Worm (Caenorhabditis elegans) whole organism, young adult: ENCODE data around the gene B0250.5.

Experiments
- Y67H2A.10 ChIP-seq: fragments of 200-800 bp; sonication (Bioruptor generic); conservative IDR thresholded peaks from 2 replicates; pipeline ENCODE4 v1.3.6; 2022; ENCODE audit warnings: missing genetic modification reagents, missing genetic modification characterization, missing compliant biosample characterization
- ama-1 ChIP-seq, 3 experiments: fragments of 150-350 bp in 1 of 3; sonication (generic microtip) in 2 of 3; optimal IDR thresholded peaks; 2 replicates each; lab custom pipeline; 2014 to 2018; ENCODE audit warnings: missing biosample characterization in 2 of 3, missing genetic modification characterization in 2 of 3, missing genetic modification reagents in 2 of 3
- aptf-3 ChIP-seq: fragments of 200-800 bp; sonication (Bioruptor generic); IDR thresholded peaks from 2 replicates; pipeline ENCODE4 v1.3.6; 2022; ENCODE audit warnings: missing genetic modification characterization, missing compliant biosample characterization
- hsf-1 ChIP-seq: fragments of 200-800 bp; sonication (Bioruptor generic); IDR thresholded peaks from 2 replicates; pipeline ENCODE4 v1.3.6; 2022; ENCODE audit warnings: missing genetic modification reagents, missing genetic modification characterization, missing compliant biosample characterization
- somi-1 ChIP-seq: fragments of 200-800 bp; sonication (Bioruptor generic); optimal IDR thresholded peaks from 2 replicates; lab custom pipeline; 2018; ENCODE audit warnings: mild to moderate bottlenecking, missing genetic modification characterization, missing compliant biosample characterization
- ztf-22 ChIP-seq: fragments of 200-800 bp; sonication (Bioruptor generic); optimal IDR thresholded peaks from 2 replicates; lab custom pipeline; 2018; ENCODE audit warnings: mild to moderate bottlenecking, missing genetic modification characterization, moderate library complexity, missing compliant biosample characterization

- no peak for TF ChIP-seq aptf-3 (GFP tag; lab: Robert Waterston, UW)
- TF ChIP-seq ama-1 (optimal IDR thresholded peaks at IDR 0.05; lab: Kevin White, UChicago) = no peak
- TF ChIP-seq ama-1 (GFP tag; optimal IDR thresholded peaks at IDR 0.05; lab: Kevin White, UChicago) = no peak
- TF ChIP-seq Y67H2A.10 (GFP tag; lab: Robert Waterston, UW) = no peak
- no peak for TF ChIP-seq hsf-1 (GFP tag; lab: Robert Waterston, UW)
- no peak for TF ChIP-seq somi-1 (GFP tag; lab: Kevin White, UChicago)
- TF ChIP-seq ztf-22 (GFP tag; lab: Kevin White, UChicago) = no peak
Measured at ce11 chrV:20545742-20546141, 52.0 kb downstream of the B0250.5 start.
